Worm (Caenorhabditis elegans) whole organism, L1 larva: ENCODE data around the gene taf-12.

Experiments used
- blmp-1 ChIP-seq: fragments of 150-350 bp; optimal IDR thresholded peaks from 2 replicates; lab custom pipeline; 2014; ENCODE audit warnings: missing biosample characterization, missing genetic modification characterization
- efl-3 ChIP-seq: fragments of 200-800 bp; sonication (Bioruptor generic); optimal IDR thresholded peaks from 2 replicates; lab custom pipeline; 2018; ENCODE audit warnings: mild to moderate bottlenecking, missing genetic modification characterization, missing compliant biosample characterization
- lin-39 ChIP-seq: fragments of 150-350 bp; optimal IDR thresholded peaks from 2 replicates; lab custom pipeline; 2014; ENCODE audit warnings: missing biosample characterization, missing genetic modification reagents, missing genetic modification characterization
- mdl-1 ChIP-seq, 2 experiments: fragments of 150-350 bp; optimal IDR thresholded peaks; 2 replicates each; lab custom pipeline; 2014 to 2017; ENCODE audit warnings: missing biosample characterization in 2 of 2, missing genetic modification characterization in 2 of 2, inconsistent platforms in 1 of 2
- nhr-11 ChIP-seq: fragments of 150-350 bp; optimal IDR thresholded peaks from 2 replicates; lab custom pipeline; 2014; ENCODE audit warnings: missing biosample characterization, missing genetic modification characterization
- nhr-19 ChIP-seq: fragments of 200-800 bp; sonication (Bioruptor generic); conservative IDR thresholded peaks from 2 replicates; pipeline ENCODE4 v1.3.6; 2022; ENCODE audit warnings: missing genetic modification characterization, missing compliant biosample characterization
- nhr-237 ChIP-seq: fragments of 150-350 bp; optimal IDR thresholded peaks from 2 replicates; lab custom pipeline; 2014; ENCODE audit warnings: missing biosample characterization, missing genetic modification characterization
- pag-3 ChIP-seq: sonication (generic microtip); optimal IDR thresholded peaks from 2 replicates; lab custom pipeline; 2017; ENCODE audit warnings: missing genetic modification characterization, mild to moderate bottlenecking, missing compliant biosample characterization, antibody characterized with exemption, borderline replicate concordance; ENCODE audit not compliant: insufficient read depth
- pax-3 ChIP-seq: fragments of 200-800 bp; sonication (Bioruptor generic); optimal IDR thresholded peaks from 2 replicates; lab custom pipeline; 2018; ENCODE audit warnings: mild to moderate bottlenecking, missing genetic modification characterization, moderate library complexity, missing compliant biosample characterization
- sox-4 ChIP-seq: sonication (generic microtip); optimal IDR thresholded peaks from 2 replicates; lab custom pipeline; 2016; ENCODE audit warnings: missing genetic modification characterization, missing compliant biosample characterization
- tbx-2 ChIP-seq: sonication (generic microtip); optimal IDR thresholded peaks from 2 replicates; lab custom pipeline; 2016; ENCODE audit warnings: missing genetic modification characterization, missing compliant biosample characterization
- unc-62 ChIP-seq: fragments of 150-350 bp; optimal IDR thresholded peaks from 2 replicates; lab custom pipeline; 2014; ENCODE audit warnings: missing biosample characterization, missing genetic modification reagents, missing genetic modification characterization
- zag-1 ChIP-seq: fragments of 150-350 bp; optimal IDR thresholded peaks from 2 replicates; lab custom pipeline; 2014; ENCODE audit warnings: missing biosample characterization, missing genetic modification characterization

ce11 chrIII:11833449-11833848 is 35.6 kb downstream of the taf-12 start:
- TF ChIP-seq efl-3 (GFP tag; lab: Kevin White, UChicago): no peak
- no peak for TF ChIP-seq tbx-2 (tag; lab: Kevin White, UChicago)
- no peak for TF ChIP-seq nhr-237 (tag; lab: Kevin White, UChicago)
- TF ChIP-seq zag-1 (tag; lab: Kevin White, UChicago): no peak
- TF ChIP-seq lin-39 (tag; lab: Kevin White, UChicago): no peak
- no peak for TF ChIP-seq nhr-19
- TF ChIP-seq nhr-11 (tag; lab: Kevin White, UChicago): no peak
- no peak for TF ChIP-seq pax-3 (tag; lab: Kevin White, UChicago)
- TF ChIP-seq blmp-1: no peak
- TF ChIP-seq mdl-1 (tag; optimal IDR thresholded peaks at IDR 0.05; lab: Kevin White, UChicago): no peak
- TF ChIP-seq unc-62 (GFP tag; lab: Kevin White, UChicago): no peak
- no peak for TF ChIP-seq pag-3 (tag; lab: Kevin White, UChicago)
- TF ChIP-seq sox-4 (tag; lab: Kevin White, UChicago): no peak
